Fruit fly (Drosophila melanogaster): ENCODE results near the gene CG7542.
A peak's percentile ranks its signal among the peaks of the same experiment; 100 is the strongest.

The CG7542 gene

dm6 chr3L:17513893-17514616, 35.6 kb upstream of the CG7542 start, which contains the start of the genes U4-U6-60K and CG7564 (continued):
- TF ChIP-seq CG6276 (GFP tag; optimal IDR thresholded peaks at IDR 0.05): no peak
- TF ChIP-seq spab (GFP tag; optimal IDR thresholded peaks at IDR 0.05): no peak
- TF ChIP-seq CG6808 (GFP tag; optimal IDR thresholded peaks at IDR 0.05): peak; percentile 69
- TF ChIP-seq svp (GFP tag): peak; percentile 56
- no peak for TF ChIP-seq CG16779 (tag; optimal IDR thresholded peaks at IDR 0.05)
- peak; percentile 69 for TF ChIP-seq pdm3 (GFP tag; optimal IDR thresholded peaks at IDR 0.05)
- TF ChIP-seq CG32006 (GFP tag; optimal IDR thresholded peaks at IDR 0.05): peak; percentile 61
- TF ChIP-seq Sox15 (GFP tag; optimal IDR thresholded peaks at IDR 0.05): peak; percentile 45
- TF ChIP-seq CG10631 (GFP tag; optimal IDR thresholded peaks at IDR 0.05): no peak
- TF ChIP-seq esn (GFP tag; optimal IDR thresholded peaks at IDR 0.05): peak; percentile 71
- TF ChIP-seq topi (GFP tag; optimal IDR thresholded peaks at IDR 0.05): peak; percentile 75
- peak; percentile 78 for TF ChIP-seq Eip78C (GFP tag)
- TF ChIP-seq acj6 (GFP tag; optimal IDR thresholded peaks at IDR 0.05): peak; percentile 63
- TF ChIP-seq dac (GFP tag; optimal IDR thresholded peaks at IDR 0.05): no peak
- 0 out of 3 replicates have a peak, but pooled peaks have one; percentile 28 for TF ChIP-seq CG6163 (GFP tag; IDR thresholded peaks at IDR 0.05)
- TF ChIP-seq CG8119 (GFP tag; IDR thresholded peaks at IDR 0.05): no peak

DNA sequence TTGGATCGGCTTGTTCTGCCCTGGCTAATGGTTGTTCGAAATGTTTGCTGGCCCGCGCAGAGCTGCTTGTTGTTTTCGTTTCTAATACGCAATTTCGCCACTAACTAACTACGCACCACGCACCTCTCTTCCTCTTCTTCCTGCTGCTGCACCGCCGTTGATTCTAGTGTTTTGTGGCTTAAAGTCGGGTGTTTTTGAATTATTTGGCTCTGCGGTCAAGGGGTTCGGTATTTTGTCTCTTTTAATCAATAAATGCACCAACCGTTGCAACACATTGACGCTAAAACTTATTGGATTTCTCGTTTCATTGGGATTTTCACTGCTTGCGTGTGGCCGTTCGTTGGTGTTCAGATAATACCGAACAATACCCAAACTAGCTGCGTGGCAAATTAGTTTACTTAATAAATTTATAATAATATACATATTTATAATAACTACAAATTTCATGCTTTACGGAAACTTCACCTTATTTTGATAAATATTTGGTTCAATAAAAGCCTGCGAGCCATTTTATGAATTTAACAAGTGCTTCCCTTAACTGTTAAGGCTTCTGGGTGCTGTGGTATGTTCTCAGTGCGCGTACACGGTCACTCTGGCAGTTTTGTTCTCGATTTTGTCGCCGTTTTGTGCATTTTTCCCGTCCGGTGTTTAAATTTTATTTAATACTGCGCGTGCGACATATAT, 20.0 kb upstream of the CG7542 start, which contains the start of the genes Edc3 and Nedd4:
Gene Edc3 (minus strand): TSS at position 351 of the 684 bp plus-strand sequence.
Gene Nedd4 (plus strand): TSS at position 571 of the 684 bp plus-strand sequence.
- TF ChIP-seq vri (GFP tag; optimal IDR thresholded peaks at IDR 0.05): peak; percentile 1
- TF ChIP-seq CG10669 (GFP tag; optimal IDR thresholded peaks at IDR 0.05): no peak
- no peak for TF ChIP-seq pdm3 (GFP tag; optimal IDR thresholded peaks at IDR 0.05)
- TF ChIP-seq CG3032 (tag; optimal IDR thresholded peaks at IDR 0.05): peak; percentile 40
- no peak for TF ChIP-seq CG3919 (GFP tag; optimal IDR thresholded peaks at IDR 0.05)
- peak; percentile 69 for TF ChIP-seq fkh (GFP tag; optimal IDR thresholded peaks at IDR 0.05)

dm6 chr3L:17530471-17531149, 19.0 kb upstream of the CG7542 start:
- TF ChIP-seq Smox (GFP tag; optimal IDR thresholded peaks at IDR 0.05) (no peak), svp (GFP tag) (peak; percentile 72), fkh (GFP tag; optimal IDR thresholded peaks at IDR 0.05) (peak; percentile 63), fd85E (GFP tag; optimal IDR thresholded peaks at IDR 0.05) (no peak), CG10631 (GFP tag; optimal IDR thresholded peaks at IDR 0.05) (no peak), net (GFP tag; optimal IDR thresholded peaks at IDR 0.05) (no peak), CG3919 (GFP tag; optimal IDR thresholded peaks at IDR 0.05) (no peak), CG6163 (GFP tag; IDR thresholded peaks at IDR 0.05) (peak; percentile 52; the same call in 2 of the 3 replicates), Hr39 (GFP tag; optimal IDR thresholded peaks at IDR 0.05) (no peak), CG16779 (tag; optimal IDR thresholded peaks at IDR 0.05) (no peak), CG8119 (GFP tag; IDR thresholded peaks at IDR 0.05) (no peak), CG6276 (GFP tag; optimal IDR thresholded peaks at IDR 0.05) (no peak), dsx (GFP tag; optimal IDR thresholded peaks at IDR 0.05; ENCODE audit: poor library complexity, severe bottlenecking) (peak; percentile 13), Sox14 (GFP tag; optimal IDR thresholded peaks at IDR 0.05) (peak; percentile 92), CG6808 (GFP tag; optimal IDR thresholded peaks at IDR 0.05) (peak; percentile 18), Ets21C (GFP tag; optimal IDR thresholded peaks at IDR 0.05) (no peak), pdm3 (GFP tag; optimal IDR thresholded peaks at IDR 0.05) (no peak), acj6 (GFP tag; optimal IDR thresholded peaks at IDR 0.05) (no peak), spab (GFP tag; optimal IDR thresholded peaks at IDR 0.05) (no peak), Eip93F (GFP tag; optimal IDR thresholded peaks at IDR 0.05) (no peak), Eip78C (GFP tag) (peak; percentile 47), Hr4 (GFP tag; optimal IDR thresholded peaks at IDR 0.05) (no peak), CG6854 (GFP tag; optimal IDR thresholded peaks at IDR 0.05) (no peak), CG7368 (GFP tag; optimal IDR thresholded peaks at IDR 0.05) (no peak)
